Worm (Caenorhabditis elegans) whole organism, late embryonic: ENCODE results near the gene rpl-16.

Experiments
- C08G9.2 ChIP-seq: sonication (generic microtip); optimal IDR thresholded peaks from 2 replicates; lab custom pipeline; 2016; ENCODE audit warnings: mild to moderate bottlenecking, missing genetic modification characterization, moderate library complexity, missing compliant biosample characterization
- F13H6.1 ChIP-seq: sonication (generic microtip); optimal IDR thresholded peaks from 2 replicates; lab custom pipeline; 2016; ENCODE audit warnings: missing genetic modification characterization, missing compliant biosample characterization
- K02D7.2 ChIP-seq: sonication (generic microtip); optimal IDR thresholded peaks from 2 replicates; lab custom pipeline; 2017; ENCODE audit warnings: mild to moderate bottlenecking, missing genetic modification characterization, missing compliant biosample characterization
- K09A11.1 ChIP-seq: sonication (generic microtip); optimal IDR thresholded peaks from 2 replicates; lab custom pipeline; 2017; ENCODE audit warnings: antibody characterized with exemption, mild to moderate bottlenecking, missing genetic modification characterization, missing compliant biosample characterization; ENCODE audit not compliant: insufficient read depth
- T23F11.4 ChIP-seq: fragments of 200-800 bp; sonication (Bioruptor generic); optimal IDR thresholded peaks from 2 replicates; lab custom pipeline; 2018; ENCODE audit warnings: mild to moderate bottlenecking, missing genetic modification characterization, missing compliant biosample characterization
- Y22D7AL.16 ChIP-seq: sonication (generic microtip); optimal IDR thresholded peaks from 2 replicates; lab custom pipeline; 2016; ENCODE audit warnings: missing genetic modification characterization, missing compliant biosample characterization
- ahr-1 ChIP-seq: sonication (generic microtip); optimal IDR thresholded peaks from 2 replicates; lab custom pipeline; 2016; ENCODE audit warnings: missing genetic modification characterization, missing compliant biosample characterization
- ceh-18 ChIP-seq: sonication (generic microtip); optimal IDR thresholded peaks from 2 replicates; lab custom pipeline; 2016; ENCODE audit warnings: missing genetic modification characterization, missing compliant biosample characterization
- ceh-34 ChIP-seq: sonication (generic microtip); optimal IDR thresholded peaks from 2 replicates; lab custom pipeline; 2016; ENCODE audit warnings: mild to moderate bottlenecking, missing genetic modification characterization, missing compliant biosample characterization
- ceh-45 ChIP-seq: fragments of 200-800 bp; sonication (Bioruptor generic); IDR thresholded peaks from 2 replicates; pipeline ENCODE4 v1.3.6; 2022; ENCODE audit warnings: missing genetic modification reagents, missing genetic modification characterization, missing compliant biosample characterization
- ceh-48 ChIP-seq: sonication (generic microtip); optimal IDR thresholded peaks from 2 replicates; lab custom pipeline; 2016; ENCODE audit warnings: missing genetic modification characterization, inconsistent platforms, missing compliant biosample characterization
- ceh-6 ChIP-seq: fragments of 200-800 bp; sonication (Bioruptor generic); optimal IDR thresholded peaks from 2 replicates; lab custom pipeline; 2018; ENCODE audit warnings: mild to moderate bottlenecking, missing genetic modification characterization, missing compliant biosample characterization
- dve-1 ChIP-seq: sonication (generic microtip); optimal IDR thresholded peaks from 2 replicates; lab custom pipeline; 2017; ENCODE audit warnings: antibody characterized with exemption, mild to moderate bottlenecking, missing genetic modification characterization, missing compliant biosample characterization
- elt-2 ChIP-seq: sonication (generic microtip); optimal IDR thresholded peaks from 2 replicates; lab custom pipeline; 2016; ENCODE audit warnings: missing genetic modification reagents, missing genetic modification characterization, missing compliant biosample characterization
- eyg-1 ChIP-seq: sonication (generic microtip); optimal IDR thresholded peaks from 2 replicates; lab custom pipeline; 2016; ENCODE audit warnings: missing genotype, missing genetic modification characterization, missing compliant biosample characterization
- fkh-10 ChIP-seq: fragments of 150-350 bp; optimal IDR thresholded peaks from 2 replicates; lab custom pipeline; 2014; ENCODE audit warnings: missing biosample characterization, missing genetic modification reagents, missing genetic modification characterization
- gmeb-2 ChIP-seq: sonication (generic microtip); optimal IDR thresholded peaks from 2 replicates; lab custom pipeline; 2016; ENCODE audit warnings: missing genetic modification characterization, inconsistent platforms, missing compliant biosample characterization
- hlh-13 ChIP-seq: fragments of 200-800 bp; sonication (Bioruptor generic); optimal IDR thresholded peaks from 2 replicates; lab custom pipeline; 2018; ENCODE audit warnings: mild to moderate bottlenecking, missing genetic modification characterization, missing compliant biosample characterization
- hlh-15 ChIP-seq: sonication (generic microtip); optimal IDR thresholded peaks from 2 replicates; lab custom pipeline; 2016; ENCODE audit warnings: missing genetic modification characterization, missing compliant biosample characterization
- hlh-30 ChIP-seq: sonication (generic microtip); optimal IDR thresholded peaks from 2 replicates; lab custom pipeline; 2017; ENCODE audit warnings: antibody characterized with exemption, missing genetic modification characterization, missing compliant biosample characterization; ENCODE audit not compliant: insufficient read depth
- hlh-6 ChIP-seq: sonication (generic microtip); optimal IDR thresholded peaks from 2 replicates; lab custom pipeline; 2016; ENCODE audit warnings: missing genotype, missing genetic modification characterization, missing compliant biosample characterization
- lin-11 ChIP-seq: fragments of 200-800 bp; sonication (Bioruptor generic); optimal IDR thresholded peaks from 2 replicates; lab custom pipeline; 2018; ENCODE audit warnings: mild to moderate bottlenecking, missing genetic modification characterization, missing compliant biosample characterization
- madf-2 ChIP-seq: sonication (generic microtip); optimal IDR thresholded peaks from 2 replicates; lab custom pipeline; 2017; ENCODE audit warnings: missing genetic modification characterization, missing compliant biosample characterization
- mec-3 ChIP-seq: sonication (generic microtip); optimal IDR thresholded peaks from 2 replicates; lab custom pipeline; 2016; ENCODE audit warnings: borderline replicate concordance, missing genetic modification characterization, missing compliant biosample characterization
- nhr-11 ChIP-seq: fragments of 150-350 bp; optimal IDR thresholded peaks from 2 replicates; lab custom pipeline; 2014; ENCODE audit warnings: missing biosample characterization, missing genetic modification characterization
- npax-4 ChIP-seq: sonication (generic microtip); optimal IDR thresholded peaks from 2 replicates; lab custom pipeline; 2016; ENCODE audit warnings: missing genetic modification characterization, missing compliant biosample characterization
- odd-2 ChIP-seq: sonication (generic microtip); optimal IDR thresholded peaks from 2 replicates; lab custom pipeline; 2017; ENCODE audit warnings: antibody characterized with exemption, mild to moderate bottlenecking, missing genetic modification characterization, missing compliant biosample characterization
- pag-3 ChIP-seq: sonication (generic microtip); optimal IDR thresholded peaks from 2 replicates; lab custom pipeline; 2016; ENCODE audit warnings: missing compliant biosample characterization, missing genetic modification characterization, borderline replicate concordance
- pat-9 ChIP-seq: fragments of 200-800 bp; sonication (Bioruptor generic); optimal IDR thresholded peaks from 2 replicates; lab custom pipeline; 2018; ENCODE audit warnings: mild to moderate bottlenecking, missing genetic modification characterization, moderate library complexity, missing compliant biosample characterization
- pax-1 ChIP-seq: fragments of 150-350 bp; optimal IDR thresholded peaks from 2 replicates; lab custom pipeline; 2014; ENCODE audit warnings: missing biosample characterization, missing genetic modification characterization
- pros-1 ChIP-seq: fragments of 150-350 bp; optimal IDR thresholded peaks from 2 replicates; lab custom pipeline; 2014; ENCODE audit warnings: missing biosample characterization, missing genetic modification reagents, missing genetic modification characterization
- sdc-2 ChIP-seq: sonication (generic microtip); optimal IDR thresholded peaks from 2 replicates; lab custom pipeline; 2016; ENCODE audit warnings: missing genotype, missing genetic modification characterization, missing compliant biosample characterization
- sox-2 ChIP-seq: fragments of 200-800 bp; sonication (Bioruptor generic); IDR thresholded peaks from 2 replicates; pipeline ENCODE4 v1.3.6; 2022; ENCODE audit warnings: missing genetic modification reagents, missing genetic modification characterization, missing compliant biosample characterization
- syd-9 ChIP-seq: sonication (generic microtip); optimal IDR thresholded peaks from 2 replicates; lab custom pipeline; 2016; ENCODE audit warnings: mild to moderate bottlenecking, missing genetic modification characterization, moderate library complexity, missing compliant biosample characterization
- tbx-2 ChIP-seq: sonication (generic microtip); optimal IDR thresholded peaks from 2 replicates; lab custom pipeline; 2016; ENCODE audit warnings: missing genetic modification characterization, missing compliant biosample characterization
- tbx-7 ChIP-seq: sonication (generic microtip); optimal IDR thresholded peaks from 2 replicates; lab custom pipeline; 2016; ENCODE audit warnings: missing genotype, missing genetic modification characterization, missing compliant biosample characterization
- ttx-3 ChIP-seq: sonication (generic microtip); optimal IDR thresholded peaks from 2 replicates; lab custom pipeline; 2016; ENCODE audit warnings: missing genetic modification reagents, missing genetic modification characterization, missing compliant biosample characterization

Gene rpl-16

ce11 chrIII:3532035-3532434, 28.6 kb upstream of the rpl-16 start (continued):
- TF ChIP-seq ceh-45 (GFP tag; lab: Robert Waterston, UW) (no peak), C08G9.2 (tag; lab: Kevin White, UChicago) (no peak), elt-2 (tag; lab: Kevin White, UChicago) (no peak), fkh-10 (GFP tag; lab: Kevin White, UChicago) (no peak), mec-3 (tag; lab: Kevin White, UChicago) (no peak), hlh-6 (tag; lab: Kevin White, UChicago) (no peak), Y22D7AL.16 (tag; lab: Kevin White, UChicago) (no peak), pax-1 (tag; lab: Kevin White, UChicago) (peak; percentile 61), tbx-7 (tag; lab: Kevin White, UChicago) (no peak), ceh-48 (tag; lab: Kevin White, UChicago) (peak; percentile 72), madf-2 (tag; lab: Kevin White, UChicago) (no peak), ceh-34 (tag; lab: Kevin White, UChicago) (peak; percentile 21), hlh-15 (tag; lab: Kevin White, UChicago) (no peak), T23F11.4 (GFP tag; lab: Kevin White, UChicago) (no peak), lin-11 (tag; lab: Kevin White, UChicago) (no peak), odd-2 (tag; lab: Kevin White, UChicago) (no peak), ceh-18 (tag; lab: Kevin White, UChicago) (peak; percentile 20), ahr-1 (tag; lab: Kevin White, UChicago) (no peak), sox-2 (GFP tag; lab: Robert Waterston, UW) (no peak), sdc-2 (no peak), npax-4 (tag; lab: Kevin White, UChicago) (no peak), pros-1 (tag; lab: Kevin White, UChicago) (no peak), hlh-30 (peak; percentile 63), ttx-3 (tag; lab: Kevin White, UChicago) (no peak)
- TF ChIP-seq, all 69 proteins: peak for 13

- no peak for TF ChIP-seq pax-1 (tag; lab: Kevin White, UChicago)
- no peak for TF ChIP-seq lin-11 (tag; lab: Kevin White, UChicago)
- TF ChIP-seq nhr-11 (tag; lab: Kevin White, UChicago), result no peak
- no peak for TF ChIP-seq K09A11.1 (tag; lab: Kevin White, UChicago)
- no peak for TF ChIP-seq syd-9
- no peak for TF ChIP-seq T23F11.4 (GFP tag; lab: Kevin White, UChicago)
- TF ChIP-seq odd-2 (tag; lab: Kevin White, UChicago), result no peak
- TF ChIP-seq K02D7.2, result no peak
- TF ChIP-seq eyg-1 (tag; lab: Kevin White, UChicago), result no peak
- TF ChIP-seq elt-2 (tag; lab: Kevin White, UChicago), result no peak
- no peak for TF ChIP-seq dve-1 (tag; lab: Kevin White, UChicago)
- no peak for TF ChIP-seq tbx-2 (tag; lab: Kevin White, UChicago)
- TF ChIP-seq hlh-13, result no peak
- TF ChIP-seq ceh-48 (tag; lab: Kevin White, UChicago), result no peak
- no peak for TF ChIP-seq ceh-18 (tag; lab: Kevin White, UChicago)
- no peak for TF ChIP-seq F13H6.1 (tag; lab: Kevin White, UChicago)
- no peak for TF ChIP-seq pat-9
- no peak for TF ChIP-seq gmeb-2 (tag; lab: Kevin White, UChicago)
These were observed 26.4 kb upstream of the rpl-16 start, which contains the start of gene pitp-1 for ce11 chrIII:3529744-3530208. pitp-1 (minus strand) TSS chrIII:3529794.

- TF ChIP-seq pag-3 (tag; lab: Kevin White, UChicago), result no peak
- TF ChIP-seq npax-4 (tag; lab: Kevin White, UChicago), result no peak
- TF ChIP-seq K02D7.2, result no peak
- no peak for TF ChIP-seq hlh-15 (tag; lab: Kevin White, UChicago)
- no peak for TF ChIP-seq ceh-48 (tag; lab: Kevin White, UChicago)
- TF ChIP-seq tbx-2 (tag; lab: Kevin White, UChicago), result no peak
- no peak for TF ChIP-seq tbx-7 (tag; lab: Kevin White, UChicago)
- no peak for TF ChIP-seq nhr-11 (tag; lab: Kevin White, UChicago)
- no peak for TF ChIP-seq lin-11 (tag; lab: Kevin White, UChicago)
- no peak for TF ChIP-seq eyg-1 (tag; lab: Kevin White, UChicago)
- no peak for TF ChIP-seq ceh-6 (GFP tag; lab: Kevin White, UChicago)
These were observed 24.9 kb upstream of the rpl-16 start, which contains the start of gene rpl-37 for ce11 chrIII:3528342-3528741. rpl-37 (plus strand) TSS chrIII:3528642.
